Worm (Caenorhabditis elegans) whole organism, young adult: ENCODE data around the gene F01G10.5.

Experiments used
- B0261.1 ChIP-seq: sonication (generic microtip); optimal IDR thresholded peaks from 2 replicates; lab custom pipeline; 2016; ENCODE audit warnings: mild to moderate bottlenecking, missing genetic modification characterization, moderate library complexity, missing compliant biosample characterization
- B0336.3 ChIP-seq: fragments of 200-800 bp; sonication (Bioruptor generic); IDR thresholded peaks from 2 replicates; pipeline ENCODE4 v1.3.6; 2022; ENCODE audit warnings: missing genetic modification characterization, missing compliant biosample characterization
- C06A6.2 ChIP-seq: fragments of 200-800 bp; sonication (Bioruptor generic); conservative IDR thresholded peaks from 2 replicates; pipeline ENCODE4 v1.3.6; 2022; ENCODE audit warnings: missing genetic modification characterization, missing compliant biosample characterization
- C17E4.6 ChIP-seq: fragments of 200-800 bp; sonication (Bioruptor generic); IDR thresholded peaks from 2 replicates; pipeline ENCODE4 v1.3.6; 2022; ENCODE audit warnings: missing genetic modification reagents, missing genetic modification characterization, missing compliant biosample characterization
- D2030.7 ChIP-seq: fragments of 200-800 bp; sonication (Bioruptor generic); IDR thresholded peaks from 2 replicates; pipeline ENCODE4 v1.3.6; 2022; ENCODE audit warnings: missing genetic modification reagents, missing genetic modification characterization, missing compliant biosample characterization
- F10E7.11 ChIP-seq: sonication (generic microtip); optimal IDR thresholded peaks from 2 replicates; lab custom pipeline; 2017; ENCODE audit warnings: mild to moderate bottlenecking, missing genetic modification characterization, moderate library complexity, missing compliant biosample characterization
- F22D6.2 ChIP-seq: sonication (generic microtip); optimal IDR thresholded peaks from 2 replicates; lab custom pipeline; 2016; ENCODE audit warnings: mild to moderate bottlenecking, missing genetic modification characterization, missing compliant biosample characterization
- F37B4.10 ChIP-seq: fragments of 200-800 bp; sonication (Bioruptor generic); IDR thresholded peaks from 2 replicates; pipeline ENCODE4 v1.3.6; 2022; ENCODE audit warnings: missing genetic modification characterization, missing compliant biosample characterization
- F57A8.1 ChIP-seq: fragments of 200-800 bp; sonication (Bioruptor generic); optimal IDR thresholded peaks from 2 replicates; lab custom pipeline; 2018; ENCODE audit warnings: mild to moderate bottlenecking, missing genetic modification characterization, moderate library complexity, missing compliant biosample characterization
- F57C9.4 ChIP-seq: sonication (generic microtip); optimal IDR thresholded peaks from 2 replicates; lab custom pipeline; 2017; ENCODE audit warnings: mild to moderate bottlenecking, missing genetic modification characterization, missing compliant biosample characterization
- K11D2.4 ChIP-seq: fragments of 200-800 bp; sonication (Bioruptor generic); IDR thresholded peaks from 2 replicates; pipeline ENCODE4 v1.3.6; 2022; ENCODE audit warnings: missing genetic modification reagents, missing genetic modification characterization, missing compliant biosample characterization
- T07F8.4 ChIP-seq: sonication (generic microtip); optimal IDR thresholded peaks from 2 replicates; lab custom pipeline; 2016; ENCODE audit warnings: mild to moderate bottlenecking, missing genetic modification characterization, moderate library complexity, missing compliant biosample characterization
- T26A5.8 ChIP-seq: sonication (generic microtip); optimal IDR thresholded peaks from 2 replicates; lab custom pipeline; 2016; ENCODE audit warnings: missing genetic modification characterization, missing compliant biosample characterization
- Y53G8AR.9 ChIP-seq: fragments of 200-800 bp; sonication (Bioruptor generic); conservative IDR thresholded peaks from 2 replicates; pipeline ENCODE4 v1.3.6; 2022; ENCODE audit warnings: missing genetic modification reagents, missing genetic modification characterization, missing compliant biosample characterization
- Y67H2A.10 ChIP-seq: fragments of 200-800 bp; sonication (Bioruptor generic); conservative IDR thresholded peaks from 2 replicates; pipeline ENCODE4 v1.3.6; 2022; ENCODE audit warnings: missing genetic modification reagents, missing genetic modification characterization, missing compliant biosample characterization
- Y79H2A.3 ChIP-seq: fragments of 200-800 bp; sonication (Bioruptor generic); conservative IDR thresholded peaks from 2 replicates; pipeline ENCODE4 v1.3.6; 2022; ENCODE audit warnings: missing genetic modification reagents, missing genetic modification characterization, missing compliant biosample characterization
- ama-1 ChIP-seq, 3 experiments: fragments of 150-350 bp in 1 of 3; sonication (generic microtip) in 2 of 3; optimal IDR thresholded peaks; 2 replicates each; lab custom pipeline; 2014 to 2018; ENCODE audit warnings: missing biosample characterization in 2 of 3, missing genetic modification characterization in 2 of 3, missing genetic modification reagents in 2 of 3
- aptf-3 ChIP-seq: fragments of 200-800 bp; sonication (Bioruptor generic); IDR thresholded peaks from 2 replicates; pipeline ENCODE4 v1.3.6; 2022; ENCODE audit warnings: missing genetic modification characterization, missing compliant biosample characterization
- athp-1 ChIP-seq: sonication (generic microtip); optimal IDR thresholded peaks from 2 replicates; lab custom pipeline; 2017; ENCODE audit warnings: mild to moderate bottlenecking, missing genetic modification characterization, missing compliant biosample characterization
- attf-5 ChIP-seq: fragments of 200-800 bp; sonication (Bioruptor generic); optimal IDR thresholded peaks from 2 replicates; lab custom pipeline; 2018; ENCODE audit warnings: mild to moderate bottlenecking, missing genetic modification characterization, missing compliant biosample characterization
- cebp-2 ChIP-seq: fragments of 200-800 bp; sonication (Bioruptor generic); IDR thresholded peaks from 2 replicates; pipeline ENCODE4 v1.3.6; 2022; ENCODE audit warnings: missing genetic modification characterization, missing compliant biosample characterization
- ceh-100 ChIP-seq: fragments of 200-800 bp; sonication (Bioruptor generic); IDR thresholded peaks from 2 replicates; pipeline ENCODE4 v1.3.6; 2022; ENCODE audit warnings: missing genetic modification reagents, missing genetic modification characterization, missing compliant biosample characterization
- ceh-27 ChIP-seq: fragments of 200-800 bp; sonication (Bioruptor generic); optimal IDR thresholded peaks from 2 replicates; lab custom pipeline; 2018; ENCODE audit warnings: mild to moderate bottlenecking, missing genetic modification characterization, moderate library complexity, missing compliant biosample characterization
- ceh-79 ChIP-seq: sonication (generic microtip); optimal IDR thresholded peaks from 2 replicates; lab custom pipeline; 2017; ENCODE audit warnings: mild to moderate bottlenecking, missing genetic modification characterization, missing compliant biosample characterization
- ceh-91 ChIP-seq: fragments of 200-800 bp; sonication (Bioruptor generic); IDR thresholded peaks from 2 replicates; pipeline ENCODE4 v1.3.6; 2022; ENCODE audit warnings: missing genetic modification reagents, missing genetic modification characterization, missing compliant biosample characterization
- egl-18 ChIP-seq: fragments of 200-800 bp; sonication (Bioruptor generic); IDR thresholded peaks from 2 replicates; pipeline ENCODE4 v1.3.6; 2022; ENCODE audit warnings: missing genetic modification reagents, missing genetic modification characterization, missing compliant biosample characterization
- ets-4 ChIP-seq: fragments of 200-800 bp; sonication (Bioruptor generic); optimal IDR thresholded peaks from 2 replicates; lab custom pipeline; 2018; ENCODE audit warnings: mild to moderate bottlenecking, missing genetic modification characterization, missing compliant biosample characterization
- fkh-3 ChIP-seq: sonication (generic microtip); optimal IDR thresholded peaks from 2 replicates; lab custom pipeline; 2016; ENCODE audit warnings: mild to moderate bottlenecking, missing genetic modification characterization, missing compliant biosample characterization
- gei-17 ChIP-seq: fragments of 200-800 bp; sonication (Bioruptor generic); optimal IDR thresholded peaks from 2 replicates; lab custom pipeline; 2018; ENCODE audit warnings: mild to moderate bottlenecking, missing genetic modification characterization, missing compliant biosample characterization
- him-1 ChIP-seq: sonication (generic microtip); optimal IDR thresholded peaks from 2 replicates; lab custom pipeline; 2016; ENCODE audit warnings: missing genotype, missing genetic modification reagents, missing genetic modification characterization, missing compliant biosample characterization
- hrde-1 ChIP-seq: sonication (generic microtip); optimal IDR thresholded peaks from 2 replicates; lab custom pipeline; 2016; ENCODE audit warnings: missing genetic modification characterization, mild to moderate bottlenecking, missing compliant biosample characterization, moderate library complexity, missing genotype, missing genetic modification reagents, borderline replicate concordance
- hsf-1 ChIP-seq: fragments of 200-800 bp; sonication (Bioruptor generic); IDR thresholded peaks from 2 replicates; pipeline ENCODE4 v1.3.6; 2022; ENCODE audit warnings: missing genetic modification reagents, missing genetic modification characterization, missing compliant biosample characterization
- lag-1 ChIP-seq: fragments of 200-800 bp; sonication (Bioruptor generic); IDR thresholded peaks from 2 replicates; pipeline ENCODE4 v1.3.6; 2022; ENCODE audit warnings: missing genetic modification reagents, missing genetic modification characterization, missing compliant biosample characterization
- let-607 ChIP-seq, 2 experiments: fragments of 200-800 bp in 1 of 2; sonication (Bioruptor generic) in 1 of 2; sonication (generic microtip) in 1 of 2; optimal IDR thresholded peaks; 2 replicates each; lab custom pipeline; 2016 to 2018; ENCODE audit warnings: mild to moderate bottlenecking in 2 of 2, missing compliant biosample characterization in 2 of 2, missing genetic modification characterization in 2 of 2, moderate library complexity in 2 of 2, missing genotype in 1 of 2
- lsl-1 ChIP-seq: fragments of 200-800 bp; sonication (Bioruptor generic); optimal IDR thresholded peaks from 2 replicates; lab custom pipeline; 2018; ENCODE audit warnings: mild to moderate bottlenecking, missing genetic modification characterization, moderate library complexity, missing compliant biosample characterization
- mcd-1 ChIP-seq: fragments of 200-800 bp; sonication (Bioruptor generic); IDR thresholded peaks from 2 replicates; pipeline ENCODE4 v1.3.6; 2022; ENCODE audit warnings: missing genetic modification reagents, missing genetic modification characterization, missing compliant biosample characterization
- mxl-1 ChIP-seq: sonication (generic microtip); optimal IDR thresholded peaks from 2 replicates; lab custom pipeline; 2016; ENCODE audit warnings: missing genetic modification characterization, missing compliant biosample characterization
- nfya-1 ChIP-seq: sonication (generic microtip); optimal IDR thresholded peaks from 2 replicates; lab custom pipeline; 2017; ENCODE audit warnings: antibody characterized with exemption, missing compliant biosample characterization, missing genetic modification characterization, borderline replicate concordance; ENCODE audit not compliant: insufficient read depth
- repo-1 ChIP-seq: sonication (generic microtip); optimal IDR thresholded peaks from 2 replicates; lab custom pipeline; 2017; ENCODE audit warnings: mild to moderate bottlenecking, missing genetic modification characterization, missing compliant biosample characterization
- tbx-9 ChIP-seq: sonication (generic microtip); optimal IDR thresholded peaks from 2 replicates; lab custom pipeline; 2016; ENCODE audit warnings: borderline replicate concordance, missing genetic modification characterization, inconsistent platforms, missing compliant biosample characterization
- tlf-1 ChIP-seq: fragments of 200-800 bp; sonication (Bioruptor generic); optimal IDR thresholded peaks from 2 replicates; lab custom pipeline; 2018; ENCODE audit warnings: mild to moderate bottlenecking, missing genetic modification characterization, missing compliant biosample characterization
- unc-130 ChIP-seq: sonication (generic microtip); optimal IDR thresholded peaks from 2 replicates; lab custom pipeline; 2016; ENCODE audit warnings: missing genetic modification reagents, missing genetic modification characterization, missing compliant biosample characterization
- ztf-22 ChIP-seq: fragments of 200-800 bp; sonication (Bioruptor generic); optimal IDR thresholded peaks from 2 replicates; lab custom pipeline; 2018; ENCODE audit warnings: mild to moderate bottlenecking, missing genetic modification characterization, moderate library complexity, missing compliant biosample characterization

F01G10.5 gene

DNA sequence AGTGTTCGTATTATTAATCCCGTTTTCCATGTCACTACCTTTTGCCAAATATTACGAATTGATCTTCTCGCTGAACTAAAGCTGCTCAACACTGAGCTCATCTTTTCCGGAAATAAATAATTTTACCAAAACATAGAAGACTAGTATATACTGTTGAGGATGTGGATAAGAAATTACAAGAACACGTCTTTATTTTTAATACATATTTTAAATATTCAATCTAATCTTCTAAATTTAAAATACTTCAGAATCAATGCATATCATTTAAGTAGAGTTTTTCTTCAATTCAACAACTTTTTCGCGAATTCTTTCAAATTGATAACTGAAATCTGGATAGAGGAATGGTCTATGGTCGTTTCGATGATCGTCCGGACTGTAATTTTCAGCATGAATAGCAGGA is 16.1 kb downstream of the F01G10.5 start, which contains the start of gene abt-1:
Gene abt-1 (minus strand): TSS at position 101 of the 400 bp plus-strand sequence.
- TF ChIP-seq ceh-91 (GFP tag; lab: Robert Waterston, UW), result no peak
- no peak for TF ChIP-seq mxl-1 (tag; lab: Kevin White, UChicago)
- TF ChIP-seq ceh-100 (GFP tag; lab: Robert Waterston, UW), result no peak
- no peak for TF ChIP-seq ama-1 (optimal IDR thresholded peaks at IDR 0.05; lab: Kevin White, UChicago)
- no peak for TF ChIP-seq ama-1 (GFP tag; optimal IDR thresholded peaks at IDR 0.05; lab: Kevin White, UChicago)
- TF ChIP-seq T26A5.8 (tag; lab: Kevin White, UChicago), result no peak
- no peak for TF ChIP-seq Y53G8AR.9 (GFP tag; lab: Robert Waterston, UW)
- no peak for TF ChIP-seq F57C9.4
- TF ChIP-seq F10E7.11 (tag; lab: Kevin White, UChicago), result no peak
- no peak for TF ChIP-seq B0261.1 (tag; lab: Kevin White, UChicago)
- no peak for TF ChIP-seq egl-18
- no peak for TF ChIP-seq attf-5 (GFP tag; lab: Kevin White, UChicago)
- TF ChIP-seq, all 124 proteins: peak for 0

DNA sequence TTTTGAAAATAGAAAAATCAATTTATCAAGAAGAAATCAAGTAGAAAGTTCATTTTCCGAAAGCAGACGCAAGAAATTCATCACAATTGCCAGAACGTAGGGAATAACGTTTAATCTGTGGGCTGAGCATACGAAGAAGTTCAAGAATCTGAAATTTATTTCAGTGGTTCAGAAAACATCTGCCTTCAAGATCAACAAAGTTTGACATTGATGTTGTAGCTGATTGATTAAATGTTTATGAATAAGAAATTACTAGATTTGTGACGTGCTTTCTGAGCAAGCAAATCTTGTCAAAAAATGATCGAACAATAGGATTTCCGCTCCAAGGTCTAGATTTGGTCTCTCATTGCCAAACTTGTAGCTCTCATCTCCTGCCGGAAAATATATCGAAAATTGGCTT is 24.7 kb downstream of the F01G10.5 start, which contains the start of gene K04D7.6:
Gene K04D7.6 (minus strand): TSS at position 101 of the 400 bp plus-strand sequence.
- TF ChIP-seq fkh-3 (no peak), egl-18 (no peak), gei-17 (GFP tag; lab: Kevin White, UChicago) (no peak), F57A8.1 (GFP tag; lab: Kevin White, UChicago) (no peak), Y79H2A.3 (no peak), tbx-9 (tag; lab: Kevin White, UChicago) (no peak), athp-1 (tag; lab: Kevin White, UChicago) (no peak), cebp-2 (GFP tag; lab: Robert Waterston, UW) (no peak)
- TF ChIP-seq, all 124 proteins: peak for 0

DNA sequence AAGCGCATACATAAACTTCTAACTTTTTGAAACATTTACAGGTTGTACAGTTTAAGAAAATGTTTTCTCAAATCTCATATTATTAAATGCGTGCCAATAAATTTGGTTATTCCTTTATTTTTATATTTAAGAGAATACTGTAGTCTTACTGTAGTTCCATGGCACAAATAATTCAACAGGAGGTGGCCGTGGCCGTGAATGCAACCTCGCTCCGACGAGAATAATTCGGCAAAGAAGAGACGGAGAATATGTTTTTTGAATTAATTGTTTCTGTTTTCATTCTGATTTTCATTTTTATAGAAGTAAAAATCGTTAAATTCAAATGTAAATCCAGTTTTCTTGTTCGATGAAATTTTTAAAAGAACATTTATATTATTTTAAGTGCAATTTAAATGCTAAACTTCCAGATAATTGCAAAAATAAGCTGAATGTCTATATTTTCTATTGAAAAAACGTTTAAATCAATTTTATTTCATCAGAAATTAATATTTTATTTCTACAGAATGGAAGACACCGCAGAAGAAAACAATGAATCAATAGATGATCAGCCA is 33.5 kb downstream of the F01G10.5 start, which contains the start of gene gon-4:
Gene gon-4 (plus strand): TSS at position 501 of the 551 bp plus-strand sequence.
- TF ChIP-seq C06A6.2 (GFP tag; lab: Robert Waterston, UW) (no peak), hrde-1 (no peak), ceh-27 (GFP tag; lab: Kevin White, UChicago) (peak; percentile 16), mcd-1 (GFP tag; lab: Robert Waterston, UW) (peak; percentile 42; the same call in 1 of the 2 replicates), gei-17 (GFP tag; lab: Kevin White, UChicago) (no peak), cebp-2 (GFP tag; lab: Robert Waterston, UW) (no peak), tlf-1 (GFP tag; lab: Kevin White, UChicago) (no peak), lsl-1 (GFP tag; lab: Kevin White, UChicago) (peak; percentile 59), K11D2.4 (GFP tag; lab: Robert Waterston, UW) (no peak), attf-5 (GFP tag; lab: Kevin White, UChicago) (peak; percentile 41), Y79H2A.3 (no peak), unc-130 (GFP tag; lab: Kevin White, UChicago) (peak; percentile 18), him-1 (no peak), ceh-79 (no peak), T07F8.4 (tag; lab: Kevin White, UChicago) (no peak), let-607 (tag; optimal IDR thresholded peaks at IDR 0.05; lab: Kevin White, UChicago) (no peak), D2030.7 (GFP tag; lab: Robert Waterston, UW) (no peak), aptf-3 (no peak), F37B4.10 (GFP tag; lab: Robert Waterston, UW) (no peak)

DNA sequence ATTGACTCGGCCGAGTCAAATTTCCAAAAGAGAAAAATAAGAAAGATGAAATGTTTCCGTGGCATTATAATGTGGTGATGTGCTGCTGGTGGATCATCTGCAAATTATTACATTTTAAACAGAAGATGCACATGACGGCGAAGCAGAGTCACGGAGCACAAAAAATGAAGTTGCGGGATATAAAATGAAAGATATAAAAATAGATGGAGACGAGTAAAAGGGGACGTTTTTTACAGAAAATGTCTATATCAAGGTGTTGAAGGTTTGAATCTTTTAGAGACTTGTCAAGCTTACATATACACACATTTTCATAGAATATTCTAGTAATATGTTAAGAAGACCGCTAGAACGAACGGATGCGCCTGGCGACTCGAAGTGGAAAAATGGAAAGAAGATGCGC is 36.5 kb downstream of the F01G10.5 start, which contains the start of gene ptrg-1:
Gene ptrg-1 (minus strand): TSS at position 101 of the 400 bp plus-strand sequence.
- TF ChIP-seq F22D6.2 (tag; lab: Kevin White, UChicago), result no peak
- no peak for TF ChIP-seq B0336.3 (GFP tag; lab: Robert Waterston, UW)
- no peak for TF ChIP-seq nfya-1 (tag; lab: Kevin White, UChicago)
- TF ChIP-seq ama-1 (optimal IDR thresholded peaks at IDR 0.05; lab: Kevin White, UChicago), result no peak
- no peak for TF ChIP-seq ama-1 (GFP tag; optimal IDR thresholded peaks at IDR 0.05; lab: Kevin White, UChicago)
- no peak for TF ChIP-seq lag-1 (GFP tag; lab: Robert Waterston, UW)
- TF ChIP-seq hsf-1, result no peak
- no peak for TF ChIP-seq ztf-22
- no peak for TF ChIP-seq ets-4
- no peak for TF ChIP-seq Y67H2A.10 (GFP tag; lab: Robert Waterston, UW)
- no peak for TF ChIP-seq C17E4.6 (GFP tag; lab: Robert Waterston, UW)
- no peak for TF ChIP-seq repo-1 (tag; lab: Kevin White, UChicago)
